Fruit fly (Drosophila melanogaster) whole organism, prepupa: ENCODE results near the gene Mur29B.

ENCODE experiments used
- Blimp-1 ChIP-seq: fragments of 200-800 bp; sonication (Bioruptor generic); optimal IDR thresholded peaks from 3 replicates; lab custom pipeline; 2017; ENCODE audit warnings: missing biosample characterization, missing genetic modification characterization, mild to moderate bottlenecking, moderate library complexity, missing genetic modification reagents
- CG10631 ChIP-seq: fragments of 200-800 bp; sonication (Bioruptor generic); optimal IDR thresholded peaks from 2 replicates; lab custom pipeline; 2016; ENCODE audit warnings: missing biosample characterization, missing genetic modification characterization
- CG10669 ChIP-seq: fragments of 200-800 bp; sonication (Bioruptor generic); optimal IDR thresholded peaks from 3 replicates; lab custom pipeline; 2018; ENCODE audit warnings: missing biosample characterization, mild to moderate bottlenecking, missing genetic modification characterization, moderate library complexity
- CG15336 ChIP-seq: fragments of 200-800 bp; sonication (Bioruptor generic); IDR thresholded peaks from 2 replicates; pipeline ENCODE4 v1.3.6; 2022; ENCODE audit warnings: missing biosample characterization, missing genetic modification characterization
- CG1621 ChIP-seq: fragments of 200-800 bp; sonication (Bioruptor generic); optimal IDR thresholded peaks from 3 replicates; lab custom pipeline; 2018; ENCODE audit warnings: missing biosample characterization, mild to moderate bottlenecking, missing genetic modification characterization
- CG3032 ChIP-seq: fragments of 200-800 bp; optimal IDR thresholded peaks from 2 replicates; lab custom pipeline; 2019; ENCODE audit warnings: missing biosample characterization, mild to moderate bottlenecking, missing genetic modification characterization, moderate library complexity
- CG32006 ChIP-seq: fragments of 200-800 bp; sonication (Bioruptor generic); optimal IDR thresholded peaks from 3 replicates; lab custom pipeline; 2017; ENCODE audit warnings: missing biosample characterization, mild to moderate bottlenecking, missing genetic modification characterization
- CG34406 ChIP-seq: fragments of 200-800 bp; sonication (Bioruptor generic); optimal IDR thresholded peaks from 3 replicates; lab custom pipeline; 2016; ENCODE audit warnings: missing biosample characterization, missing genetic modification characterization
- CG3919 ChIP-seq: fragments of 200-800 bp; sonication (Bioruptor generic); optimal IDR thresholded peaks from 3 replicates; lab custom pipeline; 2016; ENCODE audit warnings: missing biosample characterization, missing genetic modification characterization
- CG6163 ChIP-seq: fragments of 200-800 bp; sonication (Bioruptor generic); IDR thresholded peaks from 3 replicates; pipeline ENCODE4 v1.3.6; 2022; ENCODE audit warnings: missing biosample characterization, missing genetic modification characterization
- CG6276 ChIP-seq: fragments of 200-800 bp; sonication (Bioruptor generic); optimal IDR thresholded peaks from 2 replicates; lab custom pipeline; 2017; ENCODE audit warnings: missing biosample characterization, mild to moderate bottlenecking, missing genetic modification characterization
- CG7368 ChIP-seq: fragments of 200-800 bp; sonication (Bioruptor generic); optimal IDR thresholded peaks from 3 replicates; lab custom pipeline; 2016; ENCODE audit warnings: missing biosample characterization, missing genetic modification characterization
- CG8119 ChIP-seq: fragments of 200-800 bp; sonication (Bioruptor generic); IDR thresholded peaks from 3 replicates; pipeline ENCODE4 v1.3.6; 2022; ENCODE audit warnings: missing biosample characterization, missing genetic modification characterization
- CG8632 ChIP-seq: fragments of 200-800 bp; sonication (Bioruptor generic); optimal IDR thresholded peaks from 3 replicates; lab custom pipeline; 2016; ENCODE audit warnings: missing biosample characterization, missing genetic modification characterization
- Eip78C ChIP-seq: fragments of 200-800 bp; sonication (Bioruptor generic); peaks from one replicate; lab custom pipeline; 2016; ENCODE audit warnings: missing biosample characterization, missing genetic modification characterization
- Eip93F ChIP-seq: fragments of 200-800 bp; sonication (Bioruptor generic); optimal IDR thresholded peaks from 2 replicates; lab custom pipeline; 2016; ENCODE audit warnings: missing biosample characterization, mild to moderate bottlenecking, missing genetic modification characterization
- Ets21C ChIP-seq: fragments of 200-800 bp; sonication (Bioruptor generic); optimal IDR thresholded peaks from 3 replicates; lab custom pipeline; 2016; ENCODE audit warnings: missing biosample characterization, missing genetic modification characterization
- Ets96B ChIP-seq: fragments of 200-800 bp; optimal IDR thresholded peaks from 2 replicates; lab custom pipeline; 2019; ENCODE audit warnings: missing biosample characterization, mild to moderate bottlenecking, missing genetic modification characterization, moderate library complexity
- Gug ChIP-seq: fragments of 200-800 bp; sonication (Bioruptor generic); IDR thresholded peaks from 2 replicates; pipeline ENCODE4 v1.3.6; 2022; ENCODE audit warnings: missing biosample characterization, missing genetic modification characterization
- Hr38 ChIP-seq: sonication (Bioruptor generic); optimal IDR thresholded peaks from 2 replicates; lab custom pipeline; 2016; ENCODE audit warnings: missing biosample characterization, missing genetic modification characterization
- Hr39 ChIP-seq: fragments of 200-800 bp; sonication (Bioruptor generic); optimal IDR thresholded peaks from 2 replicates; lab custom pipeline; 2016; ENCODE audit warnings: missing biosample characterization, missing genetic modification characterization
- Hr4 ChIP-seq: fragments of 200-800 bp; sonication (Bioruptor generic); optimal IDR thresholded peaks from 3 replicates; lab custom pipeline; 2016; ENCODE audit warnings: missing biosample characterization, missing genetic modification characterization
- OdsH ChIP-seq: fragments of 200-800 bp; sonication (Bioruptor generic); optimal IDR thresholded peaks from 3 replicates; lab custom pipeline; 2016; ENCODE audit warnings: missing biosample characterization, missing genetic modification characterization
- Smox ChIP-seq: fragments of 200-800 bp; sonication (Bioruptor generic); optimal IDR thresholded peaks from 3 replicates; lab custom pipeline; 2016; ENCODE audit warnings: missing biosample characterization, missing genetic modification characterization
- Sox15 ChIP-seq: fragments of 200-800 bp; sonication (Bioruptor generic); optimal IDR thresholded peaks from 3 replicates; lab custom pipeline; 2016; ENCODE audit warnings: missing biosample characterization, missing genetic modification characterization
- achi ChIP-seq: fragments of 200-800 bp; sonication (Bioruptor generic); optimal IDR thresholded peaks from 3 replicates; lab custom pipeline; 2016; ENCODE audit warnings: missing biosample characterization, missing genetic modification characterization
- acj6 ChIP-seq: fragments of 200-800 bp; sonication (Bioruptor generic); optimal IDR thresholded peaks from 3 replicates; lab custom pipeline; 2016; ENCODE audit warnings: missing biosample characterization, missing genetic modification characterization
- cyc ChIP-seq: fragments of 200-800 bp; sonication (Bioruptor generic); optimal IDR thresholded peaks from 3 replicates; lab custom pipeline; 2016; ENCODE audit warnings: missing biosample characterization, missing genetic modification characterization
- dac ChIP-seq: fragments of 200-800 bp; sonication (Bioruptor generic); optimal IDR thresholded peaks from 2 replicates; lab custom pipeline; 2017; ENCODE audit warnings: missing biosample characterization, mild to moderate bottlenecking, missing genetic modification characterization
- dsx ChIP-seq: fragments of 200-800 bp; optimal IDR thresholded peaks from 3 replicates; lab custom pipeline; 2019; ENCODE audit warnings: missing biosample characterization, mild to moderate bottlenecking, missing genetic modification characterization, moderate library complexity; ENCODE audit not compliant: poor library complexity, severe bottlenecking
- eg ChIP-seq: fragments of 200-800 bp; sonication (Bioruptor generic); IDR thresholded peaks from 3 replicates; pipeline ENCODE4 v1.3.6; 2022; ENCODE audit warnings: missing biosample characterization, missing genetic modification characterization
- esn ChIP-seq: fragments of 200-800 bp; sonication (Bioruptor generic); optimal IDR thresholded peaks from 2 replicates; lab custom pipeline; 2016; ENCODE audit warnings: missing biosample characterization, mild to moderate bottlenecking, missing genetic modification characterization, moderate library complexity
- fd85E ChIP-seq: fragments of 200-800 bp; sonication (Bioruptor generic); optimal IDR thresholded peaks from 3 replicates; lab custom pipeline; 2016; ENCODE audit warnings: missing biosample characterization, missing genetic modification characterization
- lz ChIP-seq: fragments of 200-800 bp; sonication (Bioruptor generic); optimal IDR thresholded peaks from 3 replicates; lab custom pipeline; 2016; ENCODE audit warnings: missing biosample characterization, missing genetic modification characterization
- spab ChIP-seq: fragments of 200-800 bp; sonication (Bioruptor generic); optimal IDR thresholded peaks from 2 replicates; lab custom pipeline; 2017; ENCODE audit warnings: missing biosample characterization, mild to moderate bottlenecking, missing genetic modification characterization, missing genetic modification reagents
- svp ChIP-seq: fragments of 200-800 bp; sonication (Bioruptor generic); peaks from one replicate; lab custom pipeline; 2016; ENCODE audit warnings: missing biosample characterization, missing genetic modification characterization

Gene Mur29B

dm6 chr2L:8333624-8334023 is 18.4 kb upstream of the Mur29B start:
- TF ChIP-seq fd85E (GFP tag; lab: Kevin White, UChicago), result no peak
- no peak for TF ChIP-seq Smox (GFP tag; lab: Kevin White, UChicago)
- TF ChIP-seq lz (GFP tag; lab: Kevin White, UChicago), result no peak
- TF ChIP-seq CG10631 (GFP tag; lab: Kevin White, UChicago), result no peak
- no peak for TF ChIP-seq Gug (GFP tag; lab: Robert Waterston, UW)

- TF ChIP-seq CG3919 (GFP tag; lab: Kevin White, UChicago) (peak; percentile 6), Hr4 (no peak), Eip78C (GFP tag; lab: Kevin White, UChicago) (peak; percentile 73), CG6163 (0 out of 3 replicates have a peak, but pooled peaks have one; percentile 23), Smox (GFP tag; lab: Kevin White, UChicago) (no peak), acj6 (no peak), CG6276 (GFP tag; lab: Kevin White, UChicago) (no peak), svp (GFP tag; lab: Kevin White, UChicago) (no peak), fd85E (GFP tag; lab: Kevin White, UChicago) (no peak), Hr39 (no peak), OdsH (GFP tag; lab: Kevin White, UChicago) (peak; percentile 15), achi (GFP tag; lab: Kevin White, UChicago) (peak; percentile 7), cyc (GFP tag; lab: Kevin White, UChicago) (no peak), CG8119 (GFP tag; lab: Robert Waterston, UW) (no peak)
Measured at dm6 chr2L:8334705-8335104, 17.3 kb upstream of the Mur29B start.

- TF ChIP-seq cyc (GFP tag; lab: Kevin White, UChicago), result no peak
- no peak for TF ChIP-seq esn (GFP tag; lab: Kevin White, UChicago)
- no peak for TF ChIP-seq Eip93F (GFP tag; lab: Kevin White, UChicago)
- no peak for TF ChIP-seq CG34406
- no peak for TF ChIP-seq Ets21C (GFP tag; lab: Kevin White, UChicago)
- no peak for TF ChIP-seq Hr4
- no peak for TF ChIP-seq Blimp-1 (GFP tag; lab: Kevin White, UChicago)
- TF ChIP-seq CG6276 (GFP tag; lab: Kevin White, UChicago), result no peak
- no peak for TF ChIP-seq acj6
- no peak for TF ChIP-seq dsx (GFP tag; lab: Kevin White, UChicago)
- TF ChIP-seq achi (GFP tag; lab: Kevin White, UChicago), result no peak
- TF ChIP-seq, all 60 proteins: peak for 0
Measured at dm6 chr2L:8338039-8338438, 13.9 kb upstream of the Mur29B start, which contains the start of gene witty. TSS of gene witty (plus strand) at chr2L:8338287.

- TF ChIP-seq Hr38 (GFP tag; lab: Kevin White, UChicago), result no peak
- no peak for TF ChIP-seq achi (GFP tag; lab: Kevin White, UChicago)
- TF ChIP-seq Eip78C (GFP tag; lab: Kevin White, UChicago), result no peak
- no peak for TF ChIP-seq dac (GFP tag; lab: Kevin White, UChicago)
- TF ChIP-seq Hr39, result no peak
- TF ChIP-seq CG10669 (GFP tag; lab: Kevin White, UChicago), result no peak
- no peak for TF ChIP-seq CG3032 (tag; lab: Kevin White, UChicago)
- no peak for TF ChIP-seq eg (GFP tag; lab: Robert Waterston, UW)
- TF ChIP-seq CG8632 (GFP tag; lab: Kevin White, UChicago), result no peak
- TF ChIP-seq spab (GFP tag; lab: Kevin White, UChicago), result no peak
- no peak for TF ChIP-seq Ets96B (tag; lab: Kevin White, UChicago)
- no peak for TF ChIP-seq CG15336 (GFP tag; lab: Robert Waterston, UW)
- no peak for TF ChIP-seq CG1621 (tag; lab: Kevin White, UChicago)
- no peak for TF ChIP-seq CG32006 (GFP tag; lab: Kevin White, UChicago)
- no peak for TF ChIP-seq Sox15
- no peak for TF ChIP-seq CG7368
Measured at dm6 chr2L:8339751-8340349, 12.1 kb upstream of the Mur29B start.
